Fruit fly (Drosophila melanogaster) whole organism, embryonic: ENCODE results near the gene ABCB7.
A peak's percentile ranks its signal among the peaks of the same experiment; 100 is the strongest.

Source experiments
- CG18476 ChIP-seq: fragments of 200-800 bp; sonication (Bioruptor generic); optimal IDR thresholded peaks from 2 replicates; lab custom pipeline; 2016; ENCODE audit warnings: missing biosample characterization, mild to moderate bottlenecking, missing genetic modification characterization
- D ChIP-seq, 2 experiments: fragments of 200-800 bp in 1 of 2; fragments of >200 bp in 1 of 2; sonication (Bioruptor generic) in 1 of 2; optimal IDR thresholded peaks; 2 replicates in 1 of 2; 3 replicates in 1 of 2; lab custom pipeline; 2017; ENCODE audit warnings: mild to moderate bottlenecking in 1 of 2, missing biosample characterization in 1 of 2, missing genetic modification characterization in 1 of 2, missing genetic modification reagents in 1 of 2
- Dfd ChIP-seq, 2 experiments: fragments of >200 bp; optimal IDR thresholded peaks; 2 replicates each; lab custom pipeline; 2017; ENCODE audit warnings: missing biosample characterization in 2 of 2, missing genetic modification characterization in 2 of 2
- Dll ChIP-seq: fragments of 200-800 bp; sonication (Bioruptor generic); IDR thresholded peaks from 4 replicates; pipeline ENCODE4 v1.3.6; 2022; ENCODE audit warnings: missing biosample characterization, missing genetic modification characterization; ENCODE audit not compliant: partially characterized antibody
- MTF-1 ChIP-seq: fragments of 200-800 bp; sonication (Bioruptor generic); optimal IDR thresholded peaks from 2 replicates; lab custom pipeline; 2018; ENCODE audit warnings: missing biosample characterization, mild to moderate bottlenecking, missing genetic modification characterization, borderline replicate concordance
- NFAT ChIP-seq: fragments of 200-800 bp; sonication (Bioruptor generic); IDR thresholded peaks from 2 replicates; pipeline ENCODE4 v1.3.6; 2022; ENCODE audit warnings: missing biosample characterization, missing genetic modification characterization
- Nf-YA ChIP-seq: fragments of 200-800 bp; sonication (Bioruptor generic); IDR thresholded peaks from 2 replicates; pipeline ENCODE4 v1.3.6; 2022; ENCODE audit warnings: missing biosample characterization, missing genetic modification characterization
- Sin3A ChIP-seq: fragments of >200 bp; optimal IDR thresholded peaks from 2 replicates; lab custom pipeline; 2018
- h ChIP-seq: fragments of >200 bp; optimal IDR thresholded peaks from 2 replicates; lab custom pipeline; 2017
- zfh1 ChIP-seq: fragments of 200-800 bp; sonication (Bioruptor generic); IDR thresholded peaks from 3 replicates; pipeline ENCODE4 v1.3.6; 2022; ENCODE audit warnings: missing biosample characterization, missing genetic modification characterization

- TF ChIP-seq Dll (GFP tag; lab: Robert Waterston, UW) = no peak
- no peak for TF ChIP-seq h (lab: Kevin White, UChicago)
- no peak for TF ChIP-seq MTF-1
- TF ChIP-seq Nf-YA = no peak
- TF ChIP-seq D (optimal IDR thresholded peaks at IDR 0.05; lab: Kevin White, UChicago) = no peak
- TF ChIP-seq D (GFP tag; optimal IDR thresholded peaks at IDR 0.05; lab: Kevin White, UChicago) = no peak
- TF ChIP-seq Dfd (GFP tag; optimal IDR thresholded peaks at IDR 0.05; lab: Kevin White, UChicago) = no peak
- TF ChIP-seq zfh1 = no peak
- no peak for TF ChIP-seq CG18476 (GFP tag; lab: Kevin White, UChicago)
- TF ChIP-seq NFAT = peak; percentile 55; the same call in 1 of the 2 replicates
- no peak for TF ChIP-seq Sin3A (lab: Kevin White, UChicago)
These were observed 8.6 kb upstream of the ABCB7 start for dm6 chr3L:1609611-1610010.
